Fruit fly (Drosophila melanogaster) whole organism, pupa: Measurements from ENCODE around the gene sesB.

ENCODE experiments used
- CG10348 ChIP-seq: fragments of 200-800 bp; sonication (Bioruptor generic); IDR thresholded peaks from 2 replicates; pipeline ENCODE4 v1.3.6; 2022; ENCODE audit warnings: missing biosample characterization, missing genetic modification characterization
- CG12605 ChIP-seq: fragments of 200-800 bp; sonication (Bioruptor generic); IDR thresholded peaks from 2 replicates; pipeline ENCODE4 v1.3.6; 2022; ENCODE audit warnings: missing biosample characterization, missing genetic modification characterization
- CG13204 ChIP-seq: fragments of 200-800 bp; sonication (Bioruptor generic); optimal IDR thresholded peaks from 2 replicates; lab custom pipeline; 2018; ENCODE audit warnings: missing biosample characterization, mild to moderate bottlenecking, missing genetic modification characterization, moderate library complexity
- CG14655 ChIP-seq: fragments of 200-800 bp; sonication (Bioruptor generic); optimal IDR thresholded peaks from 3 replicates; lab custom pipeline; 2017; ENCODE audit warnings: mild to moderate bottlenecking, missing biosample characterization, missing genetic modification reagents, missing genetic modification characterization
- CG15710 ChIP-seq: fragments of 200-800 bp; sonication (Bioruptor generic); optimal IDR thresholded peaks from 2 replicates; lab custom pipeline; 2018; ENCODE audit warnings: missing biosample characterization, mild to moderate bottlenecking, missing genetic modification characterization, moderate library complexity
- CG17806 ChIP-seq: fragments of 200-800 bp; sonication (Bioruptor generic); optimal IDR thresholded peaks from 2 replicates; lab custom pipeline; 2018; ENCODE audit warnings: missing biosample characterization, mild to moderate bottlenecking, missing genetic modification characterization, moderate library complexity
- CG32121 ChIP-seq: fragments of 200-800 bp; sonication (Bioruptor generic); IDR thresholded peaks from 2 replicates; pipeline ENCODE4 v1.3.6; 2022; ENCODE audit warnings: missing biosample characterization, missing genetic modification characterization
- CG34367 ChIP-seq: fragments of 200-800 bp; sonication (Bioruptor generic); optimal IDR thresholded peaks from 2 replicates; lab custom pipeline; 2018; ENCODE audit warnings: missing biosample characterization, mild to moderate bottlenecking, missing genetic modification characterization
- CG4496 ChIP-seq: fragments of 200-800 bp; sonication (Bioruptor generic); IDR thresholded peaks from 3 replicates; pipeline ENCODE4 v1.3.6; 2022; ENCODE audit warnings: missing biosample characterization, missing genetic modification characterization
- CG8159 ChIP-seq: fragments of 200-800 bp; sonication (Bioruptor generic); optimal IDR thresholded peaks from 3 replicates; lab custom pipeline; 2018; ENCODE audit warnings: missing biosample characterization, mild to moderate bottlenecking, missing genetic modification characterization, moderate library complexity
- CG8301 ChIP-seq: fragments of 200-800 bp; sonication (Bioruptor generic); optimal IDR thresholded peaks from 2 replicates; lab custom pipeline; 2018; ENCODE audit warnings: missing biosample characterization, mild to moderate bottlenecking, missing genetic modification characterization
- CG9948 ChIP-seq: fragments of 200-800 bp; sonication (Bioruptor generic); optimal IDR thresholded peaks from 2 replicates; lab custom pipeline; 2018; ENCODE audit warnings: missing biosample characterization, mild to moderate bottlenecking, missing genetic modification characterization, moderate library complexity
- D1 ChIP-seq: fragments of 200-800 bp; sonication (Bioruptor generic); optimal IDR thresholded peaks from 2 replicates; lab custom pipeline; 2018; ENCODE audit warnings: missing biosample characterization, mild to moderate bottlenecking, missing genetic modification characterization, moderate library complexity
- EcR ChIP-seq: fragments of 200-800 bp; sonication (Bioruptor generic); optimal IDR thresholded peaks from 3 replicates; lab custom pipeline; 2019; ENCODE audit warnings: missing biosample characterization, missing genetic modification characterization, mild to moderate bottlenecking, moderate library complexity, missing genetic modification reagents
- Ets98B ChIP-seq: fragments of 200-800 bp; sonication (Bioruptor generic); IDR thresholded peaks from 2 replicates; pipeline ENCODE4 v1.3.6; 2022; ENCODE audit warnings: missing biosample characterization, missing genetic modification characterization
- Pif1A ChIP-seq: fragments of 200-800 bp; sonication (Bioruptor generic); optimal IDR thresholded peaks from 3 replicates; lab custom pipeline; 2016; ENCODE audit warnings: missing biosample characterization, missing genetic modification characterization
- Pif1B ChIP-seq: fragments of 200-800 bp; sonication (Bioruptor generic); optimal IDR thresholded peaks from 3 replicates; lab custom pipeline; 2016; ENCODE audit warnings: missing biosample characterization, missing genetic modification characterization
- Snoo ChIP-seq: fragments of 200-800 bp; sonication (Bioruptor generic); optimal IDR thresholded peaks from 3 replicates; lab custom pipeline; 2017; ENCODE audit warnings: missing biosample characterization, mild to moderate bottlenecking, missing genetic modification characterization, inconsistent platforms
- fd96Ca ChIP-seq: fragments of 200-800 bp; sonication (Bioruptor generic); IDR thresholded peaks from 3 replicates; pipeline ENCODE4 v1.3.6; 2022; ENCODE audit warnings: missing biosample characterization, missing genetic modification characterization
- gl ChIP-seq: fragments of 200-800 bp; sonication (Bioruptor generic); optimal IDR thresholded peaks from 2 replicates; lab custom pipeline; 2018; ENCODE audit warnings: missing biosample characterization, mild to moderate bottlenecking, missing genetic modification characterization
- rn ChIP-seq: fragments of 200-800 bp; sonication (Bioruptor generic); IDR thresholded peaks from 2 replicates; pipeline ENCODE4 v1.3.6; 2022; ENCODE audit warnings: missing biosample characterization, missing genetic modification characterization

sesB gene

DNA sequence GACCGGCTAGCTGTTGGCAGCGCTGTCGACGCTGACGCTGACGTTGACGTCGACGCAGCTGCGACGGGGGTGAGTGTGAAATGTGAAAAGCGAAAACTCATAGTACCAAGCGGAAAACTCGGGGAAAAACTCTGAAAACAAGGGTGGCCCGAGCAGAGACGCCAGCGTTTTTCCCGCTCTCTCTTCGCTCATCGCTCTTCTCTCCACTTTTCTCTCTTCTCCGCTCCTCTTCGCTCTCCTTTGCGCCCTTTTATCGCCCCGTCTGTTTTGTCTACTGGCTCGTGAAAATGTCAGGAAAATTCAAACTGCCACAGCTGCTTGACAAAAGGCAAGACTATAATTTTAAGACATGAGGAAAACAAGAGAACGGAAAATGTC is 36.7 kb upstream of the sesB start:
- no peak for TF ChIP-seq Pif1B (GFP tag; lab: Kevin White, UChicago)
- no peak for TF ChIP-seq gl (tag; lab: Kevin White, UChicago)
- TF ChIP-seq CG13204 (GFP tag; lab: Kevin White, UChicago), result no peak
- no peak for TF ChIP-seq Snoo
- no peak for TF ChIP-seq rn (GFP tag; lab: Robert Waterston, UW)
- TF ChIP-seq Ets98B (GFP tag; lab: Robert Waterston, UW), result no peak
- TF ChIP-seq CG9948 (tag; lab: Kevin White, UChicago), result no peak

DNA sequence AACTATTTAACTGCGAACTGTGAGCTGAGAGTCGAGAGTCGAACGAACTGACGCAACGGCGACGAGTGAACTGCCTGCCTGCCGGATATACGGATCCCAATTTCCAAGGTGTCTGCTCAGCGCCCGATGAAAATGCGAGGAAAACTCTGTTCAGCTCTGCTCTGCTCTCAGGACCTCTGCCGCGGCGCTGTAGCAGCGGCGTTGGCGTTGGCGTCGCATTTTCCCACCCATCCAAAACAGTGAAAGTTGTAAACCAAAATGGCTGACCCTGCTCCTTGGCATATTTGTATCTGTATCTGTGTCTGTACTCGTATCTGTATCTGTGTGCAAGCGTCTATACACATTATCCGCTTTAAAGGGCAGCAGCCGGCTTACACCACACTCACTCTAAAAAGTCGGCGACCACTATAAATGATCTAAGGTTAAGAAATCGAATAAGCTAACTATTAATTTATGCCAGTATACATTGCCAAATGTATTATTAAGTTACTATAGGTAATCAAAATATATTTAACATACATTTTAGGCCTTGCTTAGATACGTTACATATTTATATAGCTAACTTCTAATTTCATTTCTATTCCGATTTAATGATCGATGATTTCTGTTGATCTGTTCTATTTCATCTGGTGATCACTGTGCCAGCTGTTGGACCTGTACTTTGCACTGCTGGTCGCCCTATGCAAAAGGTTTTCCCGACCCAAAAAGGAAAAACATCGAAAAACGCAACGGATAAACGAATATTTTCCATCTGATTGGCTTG is 36.1 kb upstream of the sesB start:
- TF ChIP-seq CG8301 (tag; lab: Kevin White, UChicago), result no peak
- TF ChIP-seq CG8159 (tag; lab: Kevin White, UChicago), result no peak
- TF ChIP-seq CG4496 (GFP tag; lab: Robert Waterston, UW), result no peak
- TF ChIP-seq CG9948 (tag; lab: Kevin White, UChicago), result no peak
- no peak for TF ChIP-seq Pif1B (GFP tag; lab: Kevin White, UChicago)
- no peak for TF ChIP-seq CG15710 (tag; lab: Kevin White, UChicago)
- TF ChIP-seq CG13204 (GFP tag; lab: Kevin White, UChicago), result no peak
- no peak for TF ChIP-seq CG10348 (GFP tag; lab: Robert Waterston, UW)
- TF ChIP-seq rn (GFP tag; lab: Robert Waterston, UW), result no peak
- no peak for TF ChIP-seq fd96Ca (GFP tag; lab: Robert Waterston, UW)
- TF ChIP-seq CG32121 (GFP tag; lab: Robert Waterston, UW), result no peak
- no peak for TF ChIP-seq CG12605 (GFP tag; lab: Robert Waterston, UW)
- no peak for TF ChIP-seq Snoo

DNA sequence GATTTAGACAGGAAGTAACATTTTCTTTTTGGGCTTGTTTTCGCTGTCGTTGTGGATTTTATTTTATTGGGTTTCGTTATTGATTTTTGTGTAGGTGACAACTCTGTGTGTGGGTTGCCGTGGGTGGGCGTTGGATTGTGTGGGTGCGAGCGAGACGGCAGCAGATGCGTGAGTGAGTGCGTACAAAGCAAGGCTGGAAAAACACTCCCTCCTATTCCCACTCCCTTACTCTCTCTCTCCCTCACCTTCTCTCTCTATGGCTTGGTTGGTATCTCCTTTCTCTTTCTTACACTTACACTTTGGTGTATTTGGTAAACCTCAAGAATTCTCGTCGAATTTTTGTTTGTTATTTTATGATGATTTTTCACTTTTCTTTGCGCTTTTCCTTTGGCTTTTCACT is 35.3 kb upstream of the sesB start:
- TF ChIP-seq CG4496 (GFP tag; lab: Robert Waterston, UW) (no peak), CG12605 (GFP tag; lab: Robert Waterston, UW) (no peak), Ets98B (GFP tag; lab: Robert Waterston, UW) (no peak), Pif1B (GFP tag; lab: Kevin White, UChicago) (no peak), CG32121 (GFP tag; lab: Robert Waterston, UW) (no peak), fd96Ca (GFP tag; lab: Robert Waterston, UW) (no peak), CG34367 (tag; lab: Kevin White, UChicago) (no peak), CG14655 (GFP tag; lab: Kevin White, UChicago) (no peak), CG8301 (tag; lab: Kevin White, UChicago) (no peak), D1 (tag; lab: Kevin White, UChicago) (no peak), CG17806 (tag; lab: Kevin White, UChicago) (no peak), EcR (GFP tag; lab: Kevin White, UChicago) (no peak), Pif1A (GFP tag; lab: Kevin White, UChicago) (no peak), CG8159 (tag; lab: Kevin White, UChicago) (no peak), CG9948 (tag; lab: Kevin White, UChicago) (no peak), CG10348 (GFP tag; lab: Robert Waterston, UW) (no peak), gl (tag; lab: Kevin White, UChicago) (no peak), CG13204 (GFP tag; lab: Kevin White, UChicago) (no peak), Snoo (no peak)

- TF ChIP-seq rn (GFP tag; lab: Robert Waterston, UW), result no peak
- no peak for TF ChIP-seq CG12605 (GFP tag; lab: Robert Waterston, UW)
- TF ChIP-seq CG34367 (tag; lab: Kevin White, UChicago), result no peak
- no peak for TF ChIP-seq Ets98B (GFP tag; lab: Robert Waterston, UW)
- no peak for TF ChIP-seq Pif1B (GFP tag; lab: Kevin White, UChicago)
- TF ChIP-seq Pif1A (GFP tag; lab: Kevin White, UChicago), result no peak
- TF ChIP-seq CG17806 (tag; lab: Kevin White, UChicago), result no peak
- TF ChIP-seq CG14655 (GFP tag; lab: Kevin White, UChicago), result no peak
- TF ChIP-seq EcR (GFP tag; lab: Kevin White, UChicago), result no peak
- no peak for TF ChIP-seq CG15710 (tag; lab: Kevin White, UChicago)
- TF ChIP-seq CG10348 (GFP tag; lab: Robert Waterston, UW), result no peak
- no peak for TF ChIP-seq CG8159 (tag; lab: Kevin White, UChicago)
- no peak for TF ChIP-seq CG13204 (GFP tag; lab: Kevin White, UChicago)
- TF ChIP-seq Snoo, result no peak
- no peak for TF ChIP-seq fd96Ca (GFP tag; lab: Robert Waterston, UW)
- no peak for TF ChIP-seq CG32121 (GFP tag; lab: Robert Waterston, UW)
- no peak for TF ChIP-seq CG8301 (tag; lab: Kevin White, UChicago)
- TF ChIP-seq D1 (tag; lab: Kevin White, UChicago), result no peak
- TF ChIP-seq gl (tag; lab: Kevin White, UChicago), result no peak
Measured at dm6 chrX:10820741-10821140, 34.0 kb upstream of the sesB start.

DNA sequence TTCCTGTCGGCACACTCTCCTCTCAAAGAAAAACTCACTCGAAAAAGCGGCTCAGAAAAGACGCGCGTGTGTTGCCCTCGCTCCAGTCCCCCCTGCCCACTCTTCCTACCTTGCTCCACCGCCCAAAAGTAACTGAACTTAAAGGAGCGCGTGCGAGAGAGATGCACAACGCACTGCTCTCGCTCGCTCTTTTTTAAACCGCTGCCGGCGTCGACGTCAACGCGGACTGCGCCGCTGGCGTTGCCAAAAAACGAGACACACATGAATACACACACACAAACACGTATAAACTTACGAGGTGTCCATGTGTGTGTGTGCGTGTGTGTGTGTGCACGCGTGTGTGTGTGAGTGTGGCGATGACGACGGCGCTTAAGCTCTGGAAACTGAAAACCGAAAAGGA is 30.1 kb upstream of the sesB start:
- no peak for TF ChIP-seq Snoo
- no peak for TF ChIP-seq CG14655 (GFP tag; lab: Kevin White, UChicago)
